Worm (Caenorhabditis elegans) whole organism, L3 larva: ENCODE data around the gene C16D9.5.

ENCODE experiments used
- aly-2 ChIP-seq: fragments of 150-350 bp; optimal IDR thresholded peaks from 2 replicates; lab custom pipeline; 2014; ENCODE audit warnings: missing biosample characterization, missing genetic modification characterization
- elt-1 ChIP-seq: fragments of 150-350 bp; optimal IDR thresholded peaks from 2 replicates; lab custom pipeline; 2014; ENCODE audit warnings: missing biosample characterization, missing genetic modification characterization
- eor-1 ChIP-seq, 2 experiments: fragments of 150-350 bp; optimal IDR thresholded peaks; 2 replicates each; lab custom pipeline; 2014 to 2018; ENCODE audit warnings: missing biosample characterization in 2 of 2, missing genetic modification characterization in 2 of 2
- nhr-11 ChIP-seq: fragments of 150-350 bp; optimal IDR thresholded peaks from 2 replicates; lab custom pipeline; 2014; ENCODE audit warnings: missing biosample characterization, missing genetic modification characterization
- nhr-25 ChIP-seq: sonication (generic microtip); optimal IDR thresholded peaks from 2 replicates; lab custom pipeline; 2017; ENCODE audit warnings: missing biosample characterization, missing genetic modification characterization
- zag-1 ChIP-seq: fragments of 150-350 bp; optimal IDR thresholded peaks from 2 replicates; lab custom pipeline; 2014; ENCODE audit warnings: missing biosample characterization, missing genetic modification characterization
- ztf-11 ChIP-seq: fragments of 150-350 bp; optimal IDR thresholded peaks from 2 replicates; lab custom pipeline; 2014; ENCODE audit warnings: missing biosample characterization, missing genetic modification characterization

DNA sequence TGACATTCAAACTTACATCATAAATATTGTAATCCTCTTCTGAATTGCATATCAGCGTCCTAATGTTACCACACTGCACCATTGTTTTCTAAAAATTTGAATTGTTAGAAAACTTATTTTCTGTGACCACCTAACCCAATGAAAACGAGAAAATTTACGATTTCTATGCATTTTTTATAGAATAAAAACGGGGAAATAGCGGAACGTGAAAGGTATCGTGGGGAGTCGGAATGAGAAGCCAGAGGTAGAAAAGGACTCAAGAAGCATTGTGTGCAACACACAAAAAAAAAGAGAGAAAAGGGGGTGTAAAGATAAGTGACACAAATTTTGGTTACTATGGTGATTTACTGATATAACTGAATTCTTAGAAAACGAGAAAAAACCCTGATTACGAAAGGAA, 4.9 kb upstream of the C16D9.5 start, which contains the start of gene C16D9.6:
- TF ChIP-seq elt-1 (tag; lab: Kevin White, UChicago) (no peak), zag-1 (no peak), ztf-11 (no peak), nhr-25 (tag; lab: Kevin White, UChicago) (no peak), eor-1 (tag; optimal IDR thresholded peaks at IDR 0.05; lab: Kevin White, UChicago) (no peak), nhr-11 (tag; lab: Kevin White, UChicago) (no peak), aly-2 (no peak)
